Fruit fly (Drosophila melanogaster) whole organism, prepupa: Measurements from ENCODE around the gene CG5177.
A peak's percentile ranks its signal among the peaks of the same experiment; 100 is the strongest.

Source experiments
- Blimp-1 ChIP-seq: fragments of 200-800 bp; sonication (Bioruptor generic); optimal IDR thresholded peaks from 3 replicates; lab custom pipeline; 2017; ENCODE audit warnings: missing biosample characterization, missing genetic modification characterization, mild to moderate bottlenecking, moderate library complexity, missing genetic modification reagents
- CG10669 ChIP-seq: fragments of 200-800 bp; sonication (Bioruptor generic); optimal IDR thresholded peaks from 3 replicates; lab custom pipeline; 2018; ENCODE audit warnings: missing biosample characterization, mild to moderate bottlenecking, missing genetic modification characterization, moderate library complexity
- CG11294 ChIP-seq: fragments of 200-800 bp; sonication (Bioruptor generic); IDR thresholded peaks from 2 replicates; pipeline ENCODE4 v1.3.6; 2022; ENCODE audit warnings: missing biosample characterization, missing genetic modification characterization
- CG11762 ChIP-seq: fragments of 200-800 bp; sonication (Bioruptor generic); optimal IDR thresholded peaks from 3 replicates; lab custom pipeline; 2016; ENCODE audit warnings: missing biosample characterization, missing genetic modification characterization; ENCODE audit not compliant: insufficient read depth
- CG11902 ChIP-seq: fragments of 200-800 bp; sonication (Bioruptor generic); optimal IDR thresholded peaks from 3 replicates; lab custom pipeline; 2016; ENCODE audit warnings: missing biosample characterization, missing genetic modification characterization
- CG15336 ChIP-seq: fragments of 200-800 bp; sonication (Bioruptor generic); IDR thresholded peaks from 2 replicates; pipeline ENCODE4 v1.3.6; 2022; ENCODE audit warnings: missing biosample characterization, missing genetic modification characterization
- CG16779 ChIP-seq: fragments of 200-800 bp; sonication (Bioruptor generic); optimal IDR thresholded peaks from 3 replicates; lab custom pipeline; 2017; ENCODE audit warnings: missing biosample characterization, mild to moderate bottlenecking, missing genetic modification characterization
- CG3032 ChIP-seq: fragments of 200-800 bp; optimal IDR thresholded peaks from 2 replicates; lab custom pipeline; 2019; ENCODE audit warnings: missing biosample characterization, mild to moderate bottlenecking, missing genetic modification characterization, moderate library complexity
- CG32006 ChIP-seq: fragments of 200-800 bp; sonication (Bioruptor generic); optimal IDR thresholded peaks from 3 replicates; lab custom pipeline; 2017; ENCODE audit warnings: missing biosample characterization, mild to moderate bottlenecking, missing genetic modification characterization
- CG34406 ChIP-seq: fragments of 200-800 bp; sonication (Bioruptor generic); optimal IDR thresholded peaks from 3 replicates; lab custom pipeline; 2016; ENCODE audit warnings: missing biosample characterization, missing genetic modification characterization
- CG3919 ChIP-seq: fragments of 200-800 bp; sonication (Bioruptor generic); optimal IDR thresholded peaks from 3 replicates; lab custom pipeline; 2016; ENCODE audit warnings: missing biosample characterization, missing genetic modification characterization
- CG4318 ChIP-seq: fragments of 200-800 bp; sonication (Bioruptor generic); optimal IDR thresholded peaks from 3 replicates; lab custom pipeline; 2017; ENCODE audit warnings: missing biosample characterization, mild to moderate bottlenecking, missing genetic modification characterization
- CG6163 ChIP-seq: fragments of 200-800 bp; sonication (Bioruptor generic); IDR thresholded peaks from 3 replicates; pipeline ENCODE4 v1.3.6; 2022; ENCODE audit warnings: missing biosample characterization, missing genetic modification characterization
- CG6276 ChIP-seq: fragments of 200-800 bp; sonication (Bioruptor generic); optimal IDR thresholded peaks from 2 replicates; lab custom pipeline; 2017; ENCODE audit warnings: missing biosample characterization, mild to moderate bottlenecking, missing genetic modification characterization
- CG6792 ChIP-seq: fragments of 200-800 bp; sonication (Bioruptor generic); optimal IDR thresholded peaks from 3 replicates; lab custom pipeline; 2016; ENCODE audit warnings: missing biosample characterization, missing genetic modification characterization
- CG6808 ChIP-seq: fragments of 200-800 bp; sonication (Bioruptor generic); optimal IDR thresholded peaks from 3 replicates; lab custom pipeline; 2017; ENCODE audit warnings: missing biosample characterization, missing genetic modification characterization, mild to moderate bottlenecking, moderate library complexity, missing genetic modification reagents
- CG7368 ChIP-seq: fragments of 200-800 bp; sonication (Bioruptor generic); optimal IDR thresholded peaks from 3 replicates; lab custom pipeline; 2016; ENCODE audit warnings: missing biosample characterization, missing genetic modification characterization
- CG8319 ChIP-seq: fragments of 200-800 bp; sonication (Bioruptor generic); optimal IDR thresholded peaks from 3 replicates; lab custom pipeline; 2016; ENCODE audit warnings: missing biosample characterization, missing genetic modification characterization
- CG8632 ChIP-seq: fragments of 200-800 bp; sonication (Bioruptor generic); optimal IDR thresholded peaks from 3 replicates; lab custom pipeline; 2016; ENCODE audit warnings: missing biosample characterization, missing genetic modification characterization
- CG9139 ChIP-seq: fragments of 200-800 bp; sonication (Bioruptor generic); optimal IDR thresholded peaks from 3 replicates; lab custom pipeline; 2017; ENCODE audit warnings: missing biosample characterization, mild to moderate bottlenecking, missing genetic modification characterization
- Eip78C ChIP-seq: fragments of 200-800 bp; sonication (Bioruptor generic); peaks from one replicate; lab custom pipeline; 2016; ENCODE audit warnings: missing biosample characterization, missing genetic modification characterization
- Eip93F ChIP-seq: fragments of 200-800 bp; sonication (Bioruptor generic); optimal IDR thresholded peaks from 2 replicates; lab custom pipeline; 2016; ENCODE audit warnings: missing biosample characterization, mild to moderate bottlenecking, missing genetic modification characterization
- Ets21C ChIP-seq: fragments of 200-800 bp; sonication (Bioruptor generic); optimal IDR thresholded peaks from 3 replicates; lab custom pipeline; 2016; ENCODE audit warnings: missing biosample characterization, missing genetic modification characterization
- Gug ChIP-seq: fragments of 200-800 bp; sonication (Bioruptor generic); IDR thresholded peaks from 2 replicates; pipeline ENCODE4 v1.3.6; 2022; ENCODE audit warnings: missing biosample characterization, missing genetic modification characterization
- Hr38 ChIP-seq: sonication (Bioruptor generic); optimal IDR thresholded peaks from 2 replicates; lab custom pipeline; 2016; ENCODE audit warnings: missing biosample characterization, missing genetic modification characterization
- Hr39 ChIP-seq: fragments of 200-800 bp; sonication (Bioruptor generic); optimal IDR thresholded peaks from 2 replicates; lab custom pipeline; 2016; ENCODE audit warnings: missing biosample characterization, missing genetic modification characterization
- Hr4 ChIP-seq: fragments of 200-800 bp; sonication (Bioruptor generic); optimal IDR thresholded peaks from 3 replicates; lab custom pipeline; 2016; ENCODE audit warnings: missing biosample characterization, missing genetic modification characterization
- Lpt ChIP-seq: fragments of 200-800 bp; sonication (Bioruptor generic); optimal IDR thresholded peaks from 3 replicates; lab custom pipeline; 2016; ENCODE audit warnings: missing biosample characterization, missing genetic modification characterization
- Met ChIP-seq: fragments of 200-800 bp; sonication (Bioruptor generic); optimal IDR thresholded peaks from 3 replicates; lab custom pipeline; 2016; ENCODE audit warnings: missing biosample characterization, missing genetic modification characterization
- Sox102F ChIP-seq: fragments of 200-800 bp; sonication (Bioruptor generic); optimal IDR thresholded peaks from 2 replicates; lab custom pipeline; 2016; ENCODE audit warnings: missing biosample characterization, mild to moderate bottlenecking, missing genetic modification characterization
- Sox14 ChIP-seq: fragments of 200-800 bp; sonication (Bioruptor generic); optimal IDR thresholded peaks from 3 replicates; lab custom pipeline; 2016; ENCODE audit warnings: missing biosample characterization, missing genetic modification characterization
- Sox15 ChIP-seq: fragments of 200-800 bp; sonication (Bioruptor generic); optimal IDR thresholded peaks from 3 replicates; lab custom pipeline; 2016; ENCODE audit warnings: missing biosample characterization, missing genetic modification characterization
- achi ChIP-seq: fragments of 200-800 bp; sonication (Bioruptor generic); optimal IDR thresholded peaks from 3 replicates; lab custom pipeline; 2016; ENCODE audit warnings: missing biosample characterization, missing genetic modification characterization
- acj6 ChIP-seq: fragments of 200-800 bp; sonication (Bioruptor generic); optimal IDR thresholded peaks from 3 replicates; lab custom pipeline; 2016; ENCODE audit warnings: missing biosample characterization, missing genetic modification characterization
- cyc ChIP-seq: fragments of 200-800 bp; sonication (Bioruptor generic); optimal IDR thresholded peaks from 3 replicates; lab custom pipeline; 2016; ENCODE audit warnings: missing biosample characterization, missing genetic modification characterization
- dsx ChIP-seq: fragments of 200-800 bp; optimal IDR thresholded peaks from 3 replicates; lab custom pipeline; 2019; ENCODE audit warnings: missing biosample characterization, mild to moderate bottlenecking, missing genetic modification characterization, moderate library complexity; ENCODE audit not compliant: poor library complexity, severe bottlenecking
- fd59A ChIP-seq: fragments of 200-800 bp; sonication (Bioruptor generic); optimal IDR thresholded peaks from 2 replicates; lab custom pipeline; 2017; ENCODE audit warnings: missing biosample characterization, mild to moderate bottlenecking, missing genetic modification characterization, missing genetic modification reagents
- fd85E ChIP-seq: fragments of 200-800 bp; sonication (Bioruptor generic); optimal IDR thresholded peaks from 3 replicates; lab custom pipeline; 2016; ENCODE audit warnings: missing biosample characterization, missing genetic modification characterization
- fkh ChIP-seq: fragments of 200-800 bp; sonication (Bioruptor generic); optimal IDR thresholded peaks from 3 replicates; lab custom pipeline; 2017; ENCODE audit warnings: missing biosample characterization, mild to moderate bottlenecking, missing genetic modification characterization, moderate library complexity
- lz ChIP-seq: fragments of 200-800 bp; sonication (Bioruptor generic); optimal IDR thresholded peaks from 3 replicates; lab custom pipeline; 2016; ENCODE audit warnings: missing biosample characterization, missing genetic modification characterization
- pdm3 ChIP-seq: fragments of 200-800 bp; sonication (Bioruptor generic); optimal IDR thresholded peaks from 3 replicates; lab custom pipeline; 2016; ENCODE audit warnings: missing biosample characterization, missing genetic modification characterization
- ss ChIP-seq, 2 experiments: fragments of 200-800 bp; sonication (Bioruptor generic); optimal IDR thresholded peaks; 2 replicates in 1 of 2; 3 replicates in 1 of 2; lab custom pipeline; 2017 to 2018; ENCODE audit warnings: mild to moderate bottlenecking in 2 of 2, missing biosample characterization in 2 of 2, missing genetic modification characterization in 2 of 2, moderate library complexity in 1 of 2
- svp ChIP-seq: fragments of 200-800 bp; sonication (Bioruptor generic); peaks from one replicate; lab custom pipeline; 2016; ENCODE audit warnings: missing biosample characterization, missing genetic modification characterization
- topi ChIP-seq: fragments of 200-800 bp; sonication (Bioruptor generic); optimal IDR thresholded peaks from 3 replicates; lab custom pipeline; 2016; ENCODE audit warnings: missing biosample characterization, missing genetic modification characterization
- vri ChIP-seq: fragments of 200-800 bp; sonication (Bioruptor generic); optimal IDR thresholded peaks from 3 replicates; lab custom pipeline; 2016; ENCODE audit warnings: missing biosample characterization, mild to moderate bottlenecking, missing genetic modification characterization

Gene CG5177

DNA sequence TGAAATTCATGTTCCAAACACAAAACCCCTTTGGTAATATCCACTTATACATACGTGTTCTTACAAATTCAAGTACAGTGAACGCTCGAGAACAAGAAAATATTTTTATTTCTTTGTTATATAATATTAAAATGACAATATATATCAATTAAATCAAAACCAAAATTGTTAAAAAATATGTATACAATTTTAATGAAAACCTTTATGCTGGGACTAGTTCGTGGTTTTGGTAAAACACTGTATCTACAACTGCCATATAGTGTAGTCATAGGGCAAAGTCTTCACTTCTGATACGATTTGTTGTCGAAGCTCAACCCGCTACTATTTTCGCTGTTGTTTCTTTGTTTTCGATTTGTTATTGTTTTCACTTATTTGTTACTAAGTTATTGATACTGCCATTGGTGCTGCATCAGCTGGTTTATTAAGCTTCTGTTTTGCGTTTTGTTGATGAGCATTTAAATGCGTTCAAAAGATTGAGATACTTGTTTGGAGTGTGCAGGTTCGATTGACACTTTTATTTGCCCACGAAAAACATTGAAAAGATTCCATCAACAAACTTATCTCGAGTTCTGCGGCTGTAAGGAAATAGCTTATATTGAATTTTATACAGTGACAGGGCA is 29.8 kb downstream of the CG5177 start (continued):
- TF ChIP-seq svp (GFP tag; lab: Kevin White, UChicago) (peak; percentile 76), fkh (GFP tag; lab: Kevin White, UChicago) (no peak), CG11294 (GFP tag; lab: Robert Waterston, UW) (no peak), CG3919 (GFP tag; lab: Kevin White, UChicago) (no peak), vri (GFP tag; lab: Kevin White, UChicago) (no peak), CG32006 (peak; percentile 23), dsx (GFP tag; lab: Kevin White, UChicago) (peak; percentile 32), Lpt (GFP tag; lab: Kevin White, UChicago) (no peak), CG6808 (GFP tag; lab: Kevin White, UChicago) (peak; percentile 40), achi (GFP tag; lab: Kevin White, UChicago) (peak; percentile 28), Gug (GFP tag; lab: Robert Waterston, UW) (peak; percentile 24; the same call in 1 of the 2 replicates), Hr39 (no peak), CG4318 (no peak), Eip93F (GFP tag; lab: Kevin White, UChicago) (no peak), Sox14 (GFP tag; lab: Kevin White, UChicago) (peak; percentile 44), CG16779 (tag; lab: Kevin White, UChicago) (peak; percentile 54), Hr38 (GFP tag; lab: Kevin White, UChicago) (no peak), cyc (GFP tag; lab: Kevin White, UChicago) (peak; percentile 20), CG11902 (no peak), CG34406 (GFP tag; lab: Kevin White, UChicago) (peak; percentile 36), CG15336 (peak; percentile 67), CG8319 (GFP tag; lab: Kevin White, UChicago) (no peak), Ets21C (no peak), Sox102F (GFP tag; lab: Kevin White, UChicago) (peak; percentile 23), CG3032 (no peak), fd85E (GFP tag; lab: Kevin White, UChicago) (no peak), acj6 (GFP tag; lab: Kevin White, UChicago) (no peak), Eip78C (peak; percentile 77), CG6792 (peak; percentile 36), ss (GFP tag; optimal IDR thresholded peaks at IDR 0.05; lab: Kevin White, UChicago) (peak; percentile 12 to 57), pdm3 (GFP tag; lab: Kevin White, UChicago) (no peak), lz (no peak), CG9139 (GFP tag; lab: Kevin White, UChicago) (peak; percentile 45), Hr4 (GFP tag; lab: Kevin White, UChicago) (peak; percentile 14), Sox15 (GFP tag; lab: Kevin White, UChicago) (no peak), fd59A (GFP tag; lab: Kevin White, UChicago) (no peak)

DNA sequence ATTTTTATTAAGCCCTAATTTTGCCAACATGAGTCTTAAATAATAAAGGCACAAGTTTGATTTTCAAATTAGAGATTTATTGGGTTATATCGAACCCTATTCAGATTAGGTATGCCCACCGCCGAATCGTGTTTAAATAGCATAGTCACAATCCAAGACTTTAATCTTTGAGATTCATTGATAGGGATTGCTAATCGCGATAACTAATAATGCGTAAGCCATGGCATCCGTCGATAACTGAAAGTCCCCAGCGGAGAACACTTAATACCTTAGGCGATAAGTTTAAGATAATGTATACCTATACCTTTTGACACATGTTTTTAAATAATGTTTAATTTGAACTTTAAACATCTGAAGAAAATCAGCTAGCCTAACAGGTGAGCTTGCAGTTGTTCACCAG is 30.4 kb downstream of the CG5177 start:
- TF ChIP-seq Hr39: no peak
- no peak for TF ChIP-seq CG11902

DNA sequence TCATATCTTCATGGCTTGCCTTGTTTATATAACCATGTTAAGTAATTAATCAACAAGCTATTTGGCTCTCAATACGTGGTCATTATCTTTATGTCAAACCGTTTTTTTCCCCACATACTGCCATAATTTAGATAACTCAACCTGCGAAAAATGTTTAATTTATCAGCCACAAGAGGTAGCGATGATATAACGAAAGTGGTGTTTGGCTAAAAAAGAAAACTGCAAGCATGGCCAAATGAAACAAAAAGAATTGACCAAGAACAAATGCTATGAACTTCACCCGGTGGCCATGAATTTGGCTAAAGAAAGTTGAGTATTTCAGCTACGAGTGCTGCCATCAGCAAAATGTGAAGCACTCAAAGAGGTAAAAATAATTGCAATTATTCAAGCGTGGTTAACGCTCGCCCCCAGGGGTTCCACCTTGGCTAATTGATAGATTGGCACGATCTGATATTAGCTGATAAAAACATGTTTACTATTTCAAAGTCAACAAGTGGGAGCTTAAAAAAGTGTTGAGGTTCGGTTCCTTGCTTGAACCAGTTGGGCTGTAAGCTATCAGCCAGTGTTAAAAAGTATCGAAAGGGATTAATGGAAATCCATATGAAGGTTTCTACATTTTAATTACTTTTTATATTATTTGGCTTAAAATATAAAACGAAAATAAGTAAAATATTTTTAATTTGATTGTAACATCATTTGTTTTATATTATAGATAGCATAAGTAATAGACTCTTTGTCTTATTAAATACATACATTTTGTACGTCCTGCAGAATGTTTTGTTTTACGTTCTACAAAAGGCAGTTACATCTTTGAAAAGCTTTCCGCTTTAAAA is 31.7 kb downstream of the CG5177 start:
- TF ChIP-seq Lpt (GFP tag; lab: Kevin White, UChicago): no peak
- TF ChIP-seq CG6276 (GFP tag; lab: Kevin White, UChicago): no peak
- TF ChIP-seq Met: no peak
- no peak for TF ChIP-seq Eip93F (GFP tag; lab: Kevin White, UChicago)
- no peak for TF ChIP-seq CG11762
- no peak for TF ChIP-seq fd85E (GFP tag; lab: Kevin White, UChicago)
- peak; percentile 43 for TF ChIP-seq CG7368 (GFP tag; lab: Kevin White, UChicago)
- peak; percentile 42; the same call in 2 of the 3 replicates for TF ChIP-seq CG6163 (GFP tag; lab: Robert Waterston, UW)
- TF ChIP-seq Blimp-1 (GFP tag; lab: Kevin White, UChicago): no peak
- TF ChIP-seq achi (GFP tag; lab: Kevin White, UChicago): peak; percentile 2
- peak; percentile 1 for TF ChIP-seq CG3919 (GFP tag; lab: Kevin White, UChicago)
- peak; percentile 7 for TF ChIP-seq CG8632 (GFP tag; lab: Kevin White, UChicago)
- no peak for TF ChIP-seq topi
- no peak for TF ChIP-seq CG8319 (GFP tag; lab: Kevin White, UChicago)
- peak; percentile 98 for TF ChIP-seq fkh (GFP tag; lab: Kevin White, UChicago)
- TF ChIP-seq ss (GFP tag; optimal IDR thresholded peaks at IDR 0.05; lab: Kevin White, UChicago): peak in 1 of 2 experiments; percentile 3
- no peak for TF ChIP-seq CG6792
- TF ChIP-seq Hr38 (GFP tag; lab: Kevin White, UChicago): peak; percentile 64
- TF ChIP-seq Ets21C: no peak
- TF ChIP-seq CG15336: no peak
- peak; percentile 35 for TF ChIP-seq CG10669 (GFP tag; lab: Kevin White, UChicago)
- no peak for TF ChIP-seq fd59A (GFP tag; lab: Kevin White, UChicago)
